Worm (Caenorhabditis elegans) whole organism, midembryonic: ENCODE data around the gene col-85.

Experiments
- T22C8.4 ChIP-seq: fragments of 200-800 bp; sonication (Bioruptor generic); IDR thresholded peaks from 2 replicates; pipeline ENCODE4 v1.3.6; 2022; ENCODE audit warnings: missing genetic modification characterization, missing compliant biosample characterization
- cog-1 ChIP-seq: sonication (generic microtip); optimal IDR thresholded peaks from 2 replicates; lab custom pipeline; 2016; ENCODE audit warnings: missing genetic modification characterization, missing compliant biosample characterization
- flt-1 ChIP-seq: fragments of 200-800 bp; sonication (Bioruptor generic); IDR thresholded peaks from 2 replicates; pipeline ENCODE4 v1.3.6; 2022; ENCODE audit warnings: missing genetic modification characterization, missing compliant biosample characterization
- klf-2 ChIP-seq: fragments of 200-800 bp; sonication (Bioruptor generic); conservative IDR thresholded peaks from 2 replicates; pipeline ENCODE4 v1.3.6; 2022; ENCODE audit warnings: missing genetic modification reagents, missing genetic modification characterization, missing compliant biosample characterization
- med-1 ChIP-seq: sonication (generic microtip); optimal IDR thresholded peaks from 2 replicates; lab custom pipeline; 2017; ENCODE audit warnings: missing genetic modification characterization, mild to moderate bottlenecking, missing compliant biosample characterization, antibody characterized with exemption, missing genetic modification reagents; ENCODE audit not compliant: insufficient read depth
- ref-1 ChIP-seq: fragments of 200-800 bp; sonication (Bioruptor generic); conservative IDR thresholded peaks from 2 replicates; pipeline ENCODE4 v1.3.6; 2022; ENCODE audit warnings: missing genetic modification reagents, missing genetic modification characterization, missing compliant biosample characterization
- tab-1 ChIP-seq: fragments of 200-800 bp; sonication (Bioruptor generic); IDR thresholded peaks from 2 replicates; pipeline ENCODE4 v1.3.6; 2022; ENCODE audit warnings: missing genetic modification characterization, missing compliant biosample characterization
- ztf-23 ChIP-seq: fragments of 200-800 bp; sonication (Bioruptor generic); IDR thresholded peaks from 2 replicates; pipeline ENCODE4 v1.3.6; 2022; ENCODE audit warnings: missing genetic modification reagents, missing genetic modification characterization, missing compliant biosample characterization
- ztf-29 ChIP-seq: fragments of 200-800 bp; sonication (Bioruptor generic); IDR thresholded peaks from 2 replicates; pipeline ENCODE4 v1.3.6; 2022; ENCODE audit warnings: missing genetic modification reagents, missing genetic modification characterization, missing compliant biosample characterization

The col-85 gene

ce11 chrII:12473406-12473805 lies 21.5 kb downstream of the col-85 start, which contains the start of gene srg-17:
TSS of gene srg-17 (plus strand) at chrII:12473706.
- no peak for TF ChIP-seq med-1 (GFP tag; lab: Kevin White, UChicago)
- TF ChIP-seq ref-1 (GFP tag; lab: Robert Waterston, UW) = no peak
- TF ChIP-seq ztf-29 (GFP tag; lab: Robert Waterston, UW) = no peak
- TF ChIP-seq T22C8.4 (GFP tag; lab: Robert Waterston, UW) = no peak
- TF ChIP-seq klf-2 (GFP tag; lab: Robert Waterston, UW) = no peak
- TF ChIP-seq ztf-23 = no peak
- TF ChIP-seq cog-1 = no peak
- TF ChIP-seq tab-1 = no peak

DNA sequence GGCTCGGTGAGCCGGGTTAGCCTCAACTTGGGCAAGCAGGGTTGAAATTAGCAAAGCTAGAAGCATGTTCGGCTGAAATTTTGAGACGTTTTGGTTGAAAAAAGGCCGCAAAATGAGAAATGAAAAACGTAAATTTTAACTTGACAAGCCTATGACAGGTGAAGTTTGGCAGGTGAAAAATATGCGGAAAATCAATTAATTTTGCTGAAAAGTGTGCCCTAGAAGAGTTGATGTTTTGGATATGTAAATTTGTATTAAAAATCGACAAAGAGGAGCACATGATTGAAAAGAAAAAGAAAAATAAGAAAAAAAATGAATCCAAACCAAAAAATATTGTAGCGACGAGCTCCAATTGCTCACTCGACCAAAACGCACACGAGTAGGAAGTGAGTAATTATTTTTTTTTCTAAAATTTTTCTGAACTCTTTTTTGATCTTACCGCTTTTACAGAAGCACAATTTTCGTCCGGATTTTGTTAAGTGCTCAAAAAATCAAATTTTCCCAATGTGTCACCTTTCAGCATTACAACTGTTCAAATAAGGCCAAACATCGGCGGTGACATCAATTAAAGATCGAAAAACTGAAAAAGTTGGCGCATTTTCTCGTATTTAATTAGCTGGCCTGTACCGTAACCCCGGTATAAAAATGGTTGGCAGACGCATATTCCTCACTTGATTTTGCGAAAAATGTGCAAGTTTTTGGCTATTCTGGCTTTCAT lies 23.6 kb downstream of the col-85 start, which contains the start of the genes F15A4.5 and phat-8:
Gene F15A4.5, minus strand, starts transcription at position 101 of the 718 bp plus-strand sequence.
Gene phat-8, plus strand, starts transcription at position 668 of the 718 bp plus-strand sequence.
- TF ChIP-seq tab-1 (no peak), med-1 (GFP tag; lab: Kevin White, UChicago) (no peak), cog-1 (no peak), ztf-29 (GFP tag; lab: Robert Waterston, UW) (no peak), flt-1 (GFP tag; lab: Robert Waterston, UW) (no peak), ref-1 (GFP tag; lab: Robert Waterston, UW) (no peak), klf-2 (GFP tag; lab: Robert Waterston, UW) (no peak), ztf-23 (no peak), T22C8.4 (GFP tag; lab: Robert Waterston, UW) (no peak)

ce11 chrII:12467047-12467446 lies 27.8 kb downstream of the col-85 start, which contains the start of gene srg-16:
TSS of gene srg-16 (plus strand) at chrII:12467133.
- TF ChIP-seq klf-2 (GFP tag; lab: Robert Waterston, UW) (no peak), ztf-23 (no peak), med-1 (GFP tag; lab: Kevin White, UChicago) (no peak), ztf-29 (GFP tag; lab: Robert Waterston, UW) (no peak), flt-1 (GFP tag; lab: Robert Waterston, UW) (no peak), ref-1 (GFP tag; lab: Robert Waterston, UW) (no peak)

ce11 chrII:12465557-12465956 lies 29.3 kb downstream of the col-85 start, which contains the start of gene sre-37:
TSS of gene sre-37 (plus strand) at chrII:12465857.
- TF ChIP-seq med-1 (GFP tag; lab: Kevin White, UChicago) (no peak), tab-1 (no peak), klf-2 (GFP tag; lab: Robert Waterston, UW) (no peak)

- TF ChIP-seq cog-1 = no peak
Observed at ce11 chrII:12462244-12462643, 32.7 kb downstream of the col-85 start, which contains the start of gene F15A4.2. TSS of gene F15A4.2 (plus strand) at chrII:12462544.

- TF ChIP-seq klf-2 (GFP tag; lab: Robert Waterston, UW) (no peak), med-1 (GFP tag; lab: Kevin White, UChicago) (no peak), tab-1 (no peak)
Observed at ce11 chrII:12460602-12461453, 34.1 kb downstream of the col-85 start, which contains the start of gene tag-280. TSS of gene tag-280 (plus strand) at chrII:12460652.

DNA sequence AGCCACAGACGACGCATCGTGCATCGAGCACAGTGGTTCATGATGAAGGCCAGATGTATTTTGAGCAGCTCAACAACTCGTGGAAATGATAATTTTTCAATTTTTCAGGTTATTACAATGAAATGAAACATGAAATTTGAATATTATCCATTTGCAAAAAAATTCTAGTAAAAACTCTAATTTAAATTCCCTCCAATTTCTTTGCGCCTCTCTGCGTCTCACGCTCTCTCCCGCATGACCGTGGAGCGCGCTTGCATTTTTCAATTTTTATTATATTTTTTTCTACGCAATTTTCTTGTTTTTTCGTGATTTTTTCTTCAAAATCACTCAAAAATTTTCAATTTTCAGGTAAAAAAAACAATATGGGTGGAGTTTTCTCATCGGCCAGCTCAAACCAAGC lies 35.5 kb downstream of the col-85 start, which contains the start of gene tag-281:
Gene tag-281, plus strand, starts transcription at position 340 of the 400 bp plus-strand sequence.
- TF ChIP-seq klf-2 (GFP tag; lab: Robert Waterston, UW) (no peak), tab-1 (no peak), ztf-23 (0 out of 2 replicates have a peak, but pooled peaks have one; percentile 44), ref-1 (GFP tag; lab: Robert Waterston, UW) (no peak), T22C8.4 (GFP tag; lab: Robert Waterston, UW) (no peak), flt-1 (GFP tag; lab: Robert Waterston, UW) (no peak), med-1 (GFP tag; lab: Kevin White, UChicago) (no peak), cog-1 (peak; percentile 48), ztf-29 (GFP tag; lab: Robert Waterston, UW) (no peak)

DNA sequence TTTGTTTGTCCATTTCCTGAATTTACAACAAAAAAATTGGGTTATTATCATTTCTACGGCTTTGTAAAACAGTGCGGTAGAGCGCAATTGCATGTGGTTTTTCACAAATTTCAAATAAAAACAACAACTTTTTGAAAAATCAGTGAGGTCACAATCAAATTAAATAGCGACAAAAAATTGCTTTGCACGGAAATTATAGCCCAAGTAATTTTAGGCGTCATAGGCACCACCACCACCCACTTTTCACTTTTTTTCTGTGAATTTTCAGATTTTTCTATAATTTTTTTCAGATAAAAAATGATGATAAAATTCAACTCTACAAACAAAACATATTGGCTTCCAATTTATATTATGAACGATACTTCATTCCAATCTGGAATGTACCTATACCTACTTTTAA lies 37.6 kb downstream of the col-85 start, which contains the start of gene sre-38:
Gene sre-38, plus strand, starts transcription at position 301 of the 400 bp plus-strand sequence.
- no peak for TF ChIP-seq flt-1 (GFP tag; lab: Robert Waterston, UW)
- no peak for TF ChIP-seq ztf-23
- TF ChIP-seq T22C8.4 (GFP tag; lab: Robert Waterston, UW) = no peak
- no peak for TF ChIP-seq klf-2 (GFP tag; lab: Robert Waterston, UW)
- TF ChIP-seq cog-1 = no peak
- TF ChIP-seq ref-1 (GFP tag; lab: Robert Waterston, UW) = no peak
- no peak for TF ChIP-seq ztf-29 (GFP tag; lab: Robert Waterston, UW)
- TF ChIP-seq tab-1 = no peak
- TF ChIP-seq med-1 (GFP tag; lab: Kevin White, UChicago) = no peak

- TF ChIP-seq med-1 (GFP tag; lab: Kevin White, UChicago) (no peak), cog-1 (no peak), ref-1 (GFP tag; lab: Robert Waterston, UW) (no peak), ztf-23 (no peak), tab-1 (0 out of 2 replicates have a peak, but pooled peaks have one; percentile 42)
Observed at ce11 chrII:12456633-12457032, 38.3 kb downstream of the col-85 start, which contains the start of gene sre-32. TSS of gene sre-32 (minus strand) at chrII:12456733.
